Worm (Caenorhabditis elegans): ENCODE measurements around the gene bgal-2.

DNA sequence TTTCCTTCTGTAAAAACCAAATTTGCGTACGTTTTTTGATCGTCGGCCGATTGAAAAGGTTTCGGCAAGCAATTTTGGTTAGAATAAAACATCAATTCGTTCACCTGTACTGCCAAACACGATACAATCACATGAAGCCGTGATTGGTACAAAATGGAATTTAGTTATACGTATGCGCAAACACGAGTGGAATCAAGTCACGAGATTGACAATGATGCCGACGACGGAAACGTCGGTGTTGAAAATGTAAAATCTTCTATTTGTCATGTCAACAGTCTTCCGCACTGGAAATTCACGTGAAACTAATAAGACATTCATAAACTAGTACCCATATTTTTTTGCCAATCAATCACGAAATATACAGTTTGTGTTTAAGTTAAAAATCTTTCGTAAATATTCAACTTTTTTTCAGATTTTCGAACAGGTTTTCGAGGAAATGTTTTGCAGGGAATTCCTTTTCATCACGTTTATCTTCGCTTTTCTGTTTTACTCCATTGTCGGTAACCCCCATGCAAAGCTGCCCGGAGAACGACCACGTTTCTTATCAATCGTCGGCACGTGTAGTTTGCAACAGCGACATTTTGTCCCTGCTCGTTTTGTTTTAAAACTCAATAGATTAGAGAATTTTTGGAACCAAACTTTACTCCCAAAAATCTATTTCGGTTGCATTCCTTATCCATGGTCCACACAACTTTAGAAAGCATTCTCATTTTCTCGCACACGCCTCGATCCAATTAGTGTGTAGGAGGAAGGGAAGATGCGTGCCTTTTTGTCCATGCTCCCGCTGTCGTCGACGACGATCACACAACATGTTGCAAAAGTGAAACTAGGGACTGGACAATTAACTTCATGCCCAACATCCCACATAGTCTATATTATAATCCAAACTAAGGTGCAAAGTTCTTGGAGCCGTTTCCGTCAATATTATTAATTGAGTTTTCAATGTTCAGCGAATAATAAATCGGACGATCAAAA, 44.9 kb upstream of the bgal-2 start:
- TF ChIP-seq dao-5 (tag; optimal IDR thresholded peaks at IDR 0.05) = no peak
- TF ChIP-seq him-1 (tag; optimal IDR thresholded peaks at IDR 0.05) = peak; percentile 19
- no peak for TF ChIP-seq W03F9.2 (tag; optimal IDR thresholded peaks at IDR 0.05)
